Worm (Caenorhabditis elegans): ENCODE data around the gene upp-1.

- no peak for TF ChIP-seq hlh-8 (tag; optimal IDR thresholded peaks at IDR 0.05)
- TF ChIP-seq pha-2 (tag; optimal IDR thresholded peaks at IDR 0.05), result no peak
- TF ChIP-seq hlh-30 (tag; optimal IDR thresholded peaks at IDR 0.05; ENCODE audit: insufficient read depth), result no peak
- no peak for TF ChIP-seq ceh-9 (tag; optimal IDR thresholded peaks at IDR 0.05)
- TF ChIP-seq pqm-1 (tag; optimal IDR thresholded peaks at IDR 0.05), result no peak
- no peak for TF ChIP-seq lim-6 (tag; optimal IDR thresholded peaks at IDR 0.05)
- TF ChIP-seq unc-55 (GFP tag; optimal IDR thresholded peaks at IDR 0.05), result no peak
These were observed 26.7 kb downstream of the upp-1 start, which contains the start of gene T04A6.1 for ce11 chrIII:7616228-7616627.

Data from whole organism, late embryonic.